Worm (Caenorhabditis elegans): Measurements from ENCODE around the gene tceb-3.

Gene tceb-3

ce11 chrII:10933948-10934722, 13.1 kb downstream of the tceb-3 start:
- TF ChIP-seq mab-5 (tag; optimal IDR thresholded peaks at IDR 0.05) (no peak), peb-1 (tag; optimal IDR thresholded peaks at IDR 0.05) (no peak), elt-3 (tag; optimal IDR thresholded peaks at IDR 0.05) (no peak), ztf-1 (GFP tag; conservative IDR thresholded peaks at IDR 0.05) (no peak), fos-1 (tag; optimal IDR thresholded peaks at IDR 0.05) (no peak), snpc-4 (tag; optimal IDR thresholded peaks at IDR 0.05) (no peak), ceh-16 (tag; optimal IDR thresholded peaks at IDR 0.05) (no peak), unc-62 (GFP tag; optimal IDR thresholded peaks at IDR 0.05) (no peak), aly-2 (tag; optimal IDR thresholded peaks at IDR 0.05) (no peak), nhr-12 (tag; optimal IDR thresholded peaks at IDR 0.05) (no peak), sem-4 (tag; optimal IDR thresholded peaks at IDR 0.05) (no peak), zag-1 (tag; optimal IDR thresholded peaks at IDR 0.05) (no peak), Y55F3AM.14 (GFP tag; optimal IDR thresholded peaks at IDR 0.05) (no peak), lsy-2 (tag; optimal IDR thresholded peaks at IDR 0.05) (no peak)

ce11 chrII:10932305-10932704, 14.9 kb downstream of the tceb-3 start:
- TF ChIP-seq egl-27 (tag; optimal IDR thresholded peaks at IDR 0.05) = no peak
- no peak for TF ChIP-seq ztf-11 (tag; optimal IDR thresholded peaks at IDR 0.05)
- TF ChIP-seq C34F6.9 (tag; optimal IDR thresholded peaks at IDR 0.05) = no peak
- TF ChIP-seq alr-1 (tag; optimal IDR thresholded peaks at IDR 0.05) = no peak
- TF ChIP-seq R02D3.7 (tag; optimal IDR thresholded peaks at IDR 0.05) = no peak
- TF ChIP-seq elt-1 (tag; optimal IDR thresholded peaks at IDR 0.05) = no peak
- no peak for TF ChIP-seq sem-4 (tag; optimal IDR thresholded peaks at IDR 0.05)
- TF ChIP-seq unc-55 (GFP tag; optimal IDR thresholded peaks at IDR 0.05) = no peak
- no peak for TF ChIP-seq mbf-1 (tag; optimal IDR thresholded peaks at IDR 0.05)
- no peak for TF ChIP-seq lin-13 (GFP tag; optimal IDR thresholded peaks at IDR 0.05)
- TF ChIP-seq dmd-4 (tag; optimal IDR thresholded peaks at IDR 0.05) = no peak
- TF ChIP-seq Y55F3AM.14 (GFP tag; optimal IDR thresholded peaks at IDR 0.05) = no peak
- TF ChIP-seq aly-2 (tag; optimal IDR thresholded peaks at IDR 0.05) = no peak
- no peak for TF ChIP-seq lin-11 (tag; optimal IDR thresholded peaks at IDR 0.05)
- TF ChIP-seq nhr-12 (tag; optimal IDR thresholded peaks at IDR 0.05) = no peak

ce11 chrII:10930678-10931650, 16.3 kb downstream of the tceb-3 start:
- TF ChIP-seq lin-39 (tag; optimal IDR thresholded peaks at IDR 0.05) (no peak), lin-11 (tag; optimal IDR thresholded peaks at IDR 0.05) (no peak), sma-3 (GFP tag; optimal IDR thresholded peaks at IDR 0.05) (no peak), snpc-4 (tag; optimal IDR thresholded peaks at IDR 0.05) (no peak), nhr-237 (tag; optimal IDR thresholded peaks at IDR 0.05) (no peak), nhr-129 (tag; optimal IDR thresholded peaks at IDR 0.05) (no peak), F13H6.1 (tag; optimal IDR thresholded peaks at IDR 0.05) (no peak), ZK546.5 (tag; optimal IDR thresholded peaks at IDR 0.05) (no peak), dmd-4 (tag; optimal IDR thresholded peaks at IDR 0.05) (no peak), mbf-1 (tag; optimal IDR thresholded peaks at IDR 0.05) (no peak), nhr-23 (tag; optimal IDR thresholded peaks at IDR 0.05) (no peak), mdl-1 (tag; optimal IDR thresholded peaks at IDR 0.05) (no peak), blmp-1 (tag; optimal IDR thresholded peaks at IDR 0.05; ENCODE audit: insufficient read depth) (no peak)

All from whole organism, L2 larva.